Worm (Caenorhabditis elegans) whole organism, young adult: ENCODE measurements around the gene fbxb-71.

Experiments
- egl-18 ChIP-seq: fragments of 200-800 bp; sonication (Bioruptor generic); IDR thresholded peaks from 2 replicates; pipeline ENCODE4 v1.3.6; 2022; ENCODE audit warnings: missing genetic modification reagents, missing genetic modification characterization, missing compliant biosample characterization
- snpc-4 ChIP-seq, 5 experiments: fragments of 150-350 bp in 1 of 5; sonication (generic microtip) in 4 of 5; optimal IDR thresholded peaks; 2 replicates each; lab custom pipeline; 2014 to 2018; ENCODE audit warnings: missing genetic modification characterization in 5 of 5, missing biosample characterization in 3 of 5, antibody characterized with exemption in 2 of 5, mild to moderate bottlenecking in 2 of 5, missing compliant biosample characterization in 2 of 5, missing genotype in 2 of 5, moderate library complexity in 2 of 5, missing genetic modification reagents in 1 of 5
- tlf-1 ChIP-seq: fragments of 200-800 bp; sonication (Bioruptor generic); optimal IDR thresholded peaks from 2 replicates; lab custom pipeline; 2018; ENCODE audit warnings: mild to moderate bottlenecking, missing genetic modification characterization, missing compliant biosample characterization
- zim-3 ChIP-seq: sonication (generic microtip); optimal IDR thresholded peaks from 2 replicates; lab custom pipeline; 2017; ENCODE audit warnings: mild to moderate bottlenecking, missing genetic modification characterization, moderate library complexity, missing compliant biosample characterization

DNA sequence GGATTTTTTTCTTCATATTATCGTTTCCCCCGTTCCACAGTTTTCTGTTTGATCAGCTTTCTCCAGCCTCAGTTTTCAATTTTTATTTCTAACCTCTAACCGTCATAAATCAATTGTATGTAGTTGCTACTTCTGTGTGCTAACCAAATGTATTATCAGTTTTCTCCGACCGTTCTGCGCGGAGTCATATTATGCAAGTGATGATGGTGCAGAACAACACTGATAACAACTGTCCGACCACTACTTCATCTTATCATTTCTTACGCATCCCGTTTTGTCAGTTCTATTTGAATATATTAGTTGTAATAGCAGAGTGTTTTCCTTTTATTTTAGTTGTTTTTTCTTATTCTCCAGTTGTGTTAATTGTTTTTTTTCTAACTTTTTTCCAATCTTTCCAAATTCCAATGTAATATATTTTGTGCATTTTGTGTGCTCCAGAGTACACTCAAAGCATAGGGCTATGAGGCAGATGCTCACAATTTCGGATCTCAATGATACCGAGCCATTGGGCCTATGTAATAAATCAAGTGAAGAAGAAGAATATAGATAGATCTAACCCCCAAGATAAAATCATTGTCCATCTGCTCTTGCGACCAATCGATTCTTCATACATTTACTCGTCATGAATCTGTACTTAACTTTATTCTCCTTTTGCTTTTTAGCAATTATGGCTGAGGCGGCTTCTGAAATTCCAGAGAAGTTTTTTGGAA is 5.8 kb upstream of the fbxb-71 start, which contains the start of gene lbp-3:
- no peak for TF ChIP-seq zim-3 (tag; lab: Kevin White, UChicago)
- TF ChIP-seq egl-18 (GFP tag; lab: Robert Waterston, UW), result no peak
- no peak for TF ChIP-seq tlf-1 (GFP tag; lab: Kevin White, UChicago)
- TF ChIP-seq snpc-4 (GFP tag; optimal IDR thresholded peaks at IDR 0.05; lab: Kevin White, UChicago), result no peak
- no peak for TF ChIP-seq snpc-4 (tag; optimal IDR thresholded peaks at IDR 0.05; lab: Kevin White, UChicago)
